Worm (Caenorhabditis elegans): ENCODE results near the gene K03B8.6.
A peak's percentile ranks its signal among the peaks of the same experiment; 100 is the strongest.

The K03B8.6 gene

ce11 chrV:11375150-11375792, 32.1 kb upstream of the K03B8.6 start, which contains the start of gene cnb-1 (continued):
- TF ChIP-seq gmeb-1 (tag; optimal IDR thresholded peaks at IDR 0.05), result peak; percentile 57
- peak; percentile 17 for TF ChIP-seq egl-27 (tag; optimal IDR thresholded peaks at IDR 0.05)
- peak; percentile 53 for TF ChIP-seq mab-5 (tag; optimal IDR thresholded peaks at IDR 0.05)
- no peak for TF ChIP-seq ceh-82 (tag; optimal IDR thresholded peaks at IDR 0.05)
- peak; percentile 26 for TF ChIP-seq nhr-6 (tag; optimal IDR thresholded peaks at IDR 0.05)
- TF ChIP-seq ztf-4 (tag; optimal IDR thresholded peaks at IDR 0.05), result peak; percentile 33
- TF ChIP-seq crh-2 (tag; optimal IDR thresholded peaks at IDR 0.05), result peak; percentile 80
- TF ChIP-seq lin-11 (tag; optimal IDR thresholded peaks at IDR 0.05), result peak; percentile 82
- no peak for TF ChIP-seq ztf-1 (GFP tag; conservative IDR thresholded peaks at IDR 0.05)
- peak; percentile 40 for TF ChIP-seq snpc-4 (tag; optimal IDR thresholded peaks at IDR 0.05)
- no peak for TF ChIP-seq nhr-77 (tag; optimal IDR thresholded peaks at IDR 0.05)

ce11 chrV:11379341-11379740, 28.0 kb upstream of the K03B8.6 start:
- TF ChIP-seq skn-1 (tag; optimal IDR thresholded peaks at IDR 0.05) (no peak), lin-13 (GFP tag; optimal IDR thresholded peaks at IDR 0.05) (no peak), ztf-1 (GFP tag; conservative IDR thresholded peaks at IDR 0.05) (no peak)

- TF ChIP-seq nhr-12 (tag; optimal IDR thresholded peaks at IDR 0.05) (no peak), sma-9 (GFP tag; optimal IDR thresholded peaks at IDR 0.05) (peak; percentile 16), sma-9 (tag; optimal IDR thresholded peaks at IDR 0.05) (no peak)
These were observed 26.8 kb upstream of the K03B8.6 start for ce11 chrV:11380571-11380970.

ce11 chrV:11383032-11383431, 24.4 kb upstream of the K03B8.6 start, which contains the start of gene F55C10.5:
Gene F55C10.5, plus strand, starts transcription at chrV:11383105.
- TF ChIP-seq elt-3 (tag; optimal IDR thresholded peaks at IDR 0.05), result no peak
- no peak for TF ChIP-seq nhr-6 (tag; optimal IDR thresholded peaks at IDR 0.05)
- no peak for TF ChIP-seq sma-3 (GFP tag; optimal IDR thresholded peaks at IDR 0.05)
- no peak for TF ChIP-seq lin-13 (GFP tag; optimal IDR thresholded peaks at IDR 0.05)
- no peak for TF ChIP-seq lin-39 (tag; optimal IDR thresholded peaks at IDR 0.05)
- TF ChIP-seq peb-1 (tag; optimal IDR thresholded peaks at IDR 0.05), result no peak
- no peak for TF ChIP-seq sem-4 (tag; optimal IDR thresholded peaks at IDR 0.05)
- no peak for TF ChIP-seq unc-62 (GFP tag; optimal IDR thresholded peaks at IDR 0.05)
- TF ChIP-seq crh-2 (tag; optimal IDR thresholded peaks at IDR 0.05), result no peak
- TF ChIP-seq nhr-237 (tag; optimal IDR thresholded peaks at IDR 0.05), result no peak
- no peak for TF ChIP-seq dmd-4 (tag; optimal IDR thresholded peaks at IDR 0.05)
- TF ChIP-seq mab-5 (tag; optimal IDR thresholded peaks at IDR 0.05), result no peak
- no peak for TF ChIP-seq nhr-10 (tag; optimal IDR thresholded peaks at IDR 0.05)
- no peak for TF ChIP-seq ztf-1 (GFP tag; conservative IDR thresholded peaks at IDR 0.05)
- TF ChIP-seq ztf-11 (tag; optimal IDR thresholded peaks at IDR 0.05), result no peak
- TF ChIP-seq mdl-1 (tag; optimal IDR thresholded peaks at IDR 0.05), result no peak
- no peak for TF ChIP-seq sma-9 (GFP tag; optimal IDR thresholded peaks at IDR 0.05)
- no peak for TF ChIP-seq sma-9 (tag; optimal IDR thresholded peaks at IDR 0.05)
- no peak for TF ChIP-seq lin-11 (tag; optimal IDR thresholded peaks at IDR 0.05)
- no peak for TF ChIP-seq blmp-1 (tag; optimal IDR thresholded peaks at IDR 0.05; ENCODE audit: insufficient read depth)
- no peak for TF ChIP-seq lsy-2 (tag; optimal IDR thresholded peaks at IDR 0.05)

ce11 chrV:11385060-11385459, 22.3 kb upstream of the K03B8.6 start, which contains the start of gene col-154:
Gene col-154, plus strand, starts transcription at chrV:11385360.
- TF ChIP-seq ZK546.5 (tag; optimal IDR thresholded peaks at IDR 0.05), result no peak
- no peak for TF ChIP-seq blmp-1 (tag; optimal IDR thresholded peaks at IDR 0.05; ENCODE audit: insufficient read depth)
- no peak for TF ChIP-seq nhr-237 (tag; optimal IDR thresholded peaks at IDR 0.05)
- TF ChIP-seq aly-2 (tag; optimal IDR thresholded peaks at IDR 0.05), result no peak
- TF ChIP-seq unc-55 (GFP tag; optimal IDR thresholded peaks at IDR 0.05), result no peak
- no peak for TF ChIP-seq nhr-77 (tag; optimal IDR thresholded peaks at IDR 0.05)
- no peak for TF ChIP-seq nhr-25 (tag; optimal IDR thresholded peaks at IDR 0.05)
- no peak for TF ChIP-seq R02D3.7 (tag; optimal IDR thresholded peaks at IDR 0.05)
- TF ChIP-seq zag-1 (tag; optimal IDR thresholded peaks at IDR 0.05), result no peak
- TF ChIP-seq nhr-129 (tag; optimal IDR thresholded peaks at IDR 0.05), result no peak
